Fruit fly (Drosophila melanogaster) S2 (cell line): ENCODE measurements around the gene COX7AL2.

ENCODE experiments used
- CG8478 ChIP-seq: fragments of >200 bp; optimal IDR thresholded peaks from 2 replicates; lab custom pipeline; 2018
- CTCF ChIP-seq, 2 experiments: fragments of >200 bp; optimal IDR thresholded peaks; 2 replicates each; lab custom pipeline; 2018

dm6 chr2L:2151544-2152290 lies 46.0 kb downstream of the COX7AL2 start, which contains the start of gene AIF:
- peak in 1 of 2 experiments; percentile 19 for TF ChIP-seq CTCF (optimal IDR thresholded peaks at IDR 0.05; lab: Kevin White, UChicago)
- TF ChIP-seq CG8478 (lab: Kevin White, UChicago), result no peak
